Worm (Caenorhabditis elegans) whole organism, late embryonic: Measurements from ENCODE around the gene nlp-29.

ENCODE experiments used
- C08G9.2 ChIP-seq: sonication (generic microtip); optimal IDR thresholded peaks from 2 replicates; lab custom pipeline; 2016; ENCODE audit warnings: mild to moderate bottlenecking, missing genetic modification characterization, moderate library complexity, missing compliant biosample characterization
- K02D7.2 ChIP-seq: sonication (generic microtip); optimal IDR thresholded peaks from 2 replicates; lab custom pipeline; 2017; ENCODE audit warnings: mild to moderate bottlenecking, missing genetic modification characterization, missing compliant biosample characterization
- K09A11.1 ChIP-seq: sonication (generic microtip); optimal IDR thresholded peaks from 2 replicates; lab custom pipeline; 2017; ENCODE audit warnings: antibody characterized with exemption, mild to moderate bottlenecking, missing genetic modification characterization, missing compliant biosample characterization; ENCODE audit not compliant: insufficient read depth
- T23F11.4 ChIP-seq: fragments of 200-800 bp; sonication (Bioruptor generic); optimal IDR thresholded peaks from 2 replicates; lab custom pipeline; 2018; ENCODE audit warnings: mild to moderate bottlenecking, missing genetic modification characterization, missing compliant biosample characterization
- Y22D7AL.16 ChIP-seq: sonication (generic microtip); optimal IDR thresholded peaks from 2 replicates; lab custom pipeline; 2016; ENCODE audit warnings: missing genetic modification characterization, missing compliant biosample characterization
- ahr-1 ChIP-seq: sonication (generic microtip); optimal IDR thresholded peaks from 2 replicates; lab custom pipeline; 2016; ENCODE audit warnings: missing genetic modification characterization, missing compliant biosample characterization
- ama-1 ChIP-seq: fragments of 150-350 bp; optimal IDR thresholded peaks from 2 replicates; lab custom pipeline; 2014
- ceh-22 ChIP-seq: sonication (generic microtip); optimal IDR thresholded peaks from 2 replicates; lab custom pipeline; 2017; ENCODE audit warnings: missing biosample characterization, missing genetic modification characterization
- ceh-24 ChIP-seq: sonication (generic microtip); optimal IDR thresholded peaks from 2 replicates; lab custom pipeline; 2016; ENCODE audit warnings: mild to moderate bottlenecking, missing genetic modification characterization, missing compliant biosample characterization
- ceh-30 ChIP-seq: fragments of 150-350 bp; optimal IDR thresholded peaks from 2 replicates; lab custom pipeline; 2014; ENCODE audit warnings: missing biosample characterization, missing genetic modification characterization
- ceh-31 ChIP-seq: sonication (generic microtip); optimal IDR thresholded peaks from 2 replicates; lab custom pipeline; 2016; ENCODE audit warnings: missing genetic modification characterization, missing compliant biosample characterization
- ceh-34 ChIP-seq: sonication (generic microtip); optimal IDR thresholded peaks from 2 replicates; lab custom pipeline; 2016; ENCODE audit warnings: mild to moderate bottlenecking, missing genetic modification characterization, missing compliant biosample characterization
- ceh-45 ChIP-seq: fragments of 200-800 bp; sonication (Bioruptor generic); IDR thresholded peaks from 2 replicates; pipeline ENCODE4 v1.3.6; 2022; ENCODE audit warnings: missing genetic modification reagents, missing genetic modification characterization, missing compliant biosample characterization
- ceh-6 ChIP-seq: fragments of 200-800 bp; sonication (Bioruptor generic); optimal IDR thresholded peaks from 2 replicates; lab custom pipeline; 2018; ENCODE audit warnings: mild to moderate bottlenecking, missing genetic modification characterization, missing compliant biosample characterization
- ceh-9 ChIP-seq: sonication (generic microtip); optimal IDR thresholded peaks from 2 replicates; lab custom pipeline; 2016; ENCODE audit warnings: mild to moderate bottlenecking, missing genetic modification characterization, inconsistent platforms, missing compliant biosample characterization
- che-1 ChIP-seq: sonication (generic microtip); optimal IDR thresholded peaks from 2 replicates; lab custom pipeline; 2016; ENCODE audit warnings: mild to moderate bottlenecking, missing genetic modification characterization, missing compliant biosample characterization
- dve-1 ChIP-seq: sonication (generic microtip); optimal IDR thresholded peaks from 2 replicates; lab custom pipeline; 2017; ENCODE audit warnings: antibody characterized with exemption, mild to moderate bottlenecking, missing genetic modification characterization, missing compliant biosample characterization
- ets-4 ChIP-seq: sonication (generic microtip); optimal IDR thresholded peaks from 2 replicates; lab custom pipeline; 2016; ENCODE audit warnings: missing genetic modification characterization, missing compliant biosample characterization
- eyg-1 ChIP-seq: sonication (generic microtip); optimal IDR thresholded peaks from 2 replicates; lab custom pipeline; 2016; ENCODE audit warnings: missing genotype, missing genetic modification characterization, missing compliant biosample characterization
- fkh-10 ChIP-seq: fragments of 150-350 bp; optimal IDR thresholded peaks from 2 replicates; lab custom pipeline; 2014; ENCODE audit warnings: missing biosample characterization, missing genetic modification reagents, missing genetic modification characterization
- fkh-6 ChIP-seq: sonication (generic microtip); optimal IDR thresholded peaks from 2 replicates; lab custom pipeline; 2016; ENCODE audit warnings: missing genetic modification characterization, missing compliant biosample characterization
- hlh-13 ChIP-seq: fragments of 200-800 bp; sonication (Bioruptor generic); optimal IDR thresholded peaks from 2 replicates; lab custom pipeline; 2018; ENCODE audit warnings: mild to moderate bottlenecking, missing genetic modification characterization, missing compliant biosample characterization
- hlh-15 ChIP-seq: sonication (generic microtip); optimal IDR thresholded peaks from 2 replicates; lab custom pipeline; 2016; ENCODE audit warnings: missing genetic modification characterization, missing compliant biosample characterization
- hlh-30 ChIP-seq: sonication (generic microtip); optimal IDR thresholded peaks from 2 replicates; lab custom pipeline; 2017; ENCODE audit warnings: antibody characterized with exemption, missing genetic modification characterization, missing compliant biosample characterization; ENCODE audit not compliant: insufficient read depth
- hlh-6 ChIP-seq: sonication (generic microtip); optimal IDR thresholded peaks from 2 replicates; lab custom pipeline; 2016; ENCODE audit warnings: missing genotype, missing genetic modification characterization, missing compliant biosample characterization
- lin-11 ChIP-seq: fragments of 200-800 bp; sonication (Bioruptor generic); optimal IDR thresholded peaks from 2 replicates; lab custom pipeline; 2018; ENCODE audit warnings: mild to moderate bottlenecking, missing genetic modification characterization, missing compliant biosample characterization
- nhr-11 ChIP-seq: fragments of 150-350 bp; optimal IDR thresholded peaks from 2 replicates; lab custom pipeline; 2014; ENCODE audit warnings: missing biosample characterization, missing genetic modification characterization
- nhr-232 ChIP-seq: sonication (generic microtip); optimal IDR thresholded peaks from 2 replicates; lab custom pipeline; 2016; ENCODE audit warnings: missing genetic modification characterization, missing compliant biosample characterization
- odd-2 ChIP-seq: sonication (generic microtip); optimal IDR thresholded peaks from 2 replicates; lab custom pipeline; 2017; ENCODE audit warnings: antibody characterized with exemption, mild to moderate bottlenecking, missing genetic modification characterization, missing compliant biosample characterization
- pag-3 ChIP-seq: sonication (generic microtip); optimal IDR thresholded peaks from 2 replicates; lab custom pipeline; 2016; ENCODE audit warnings: missing compliant biosample characterization, missing genetic modification characterization, borderline replicate concordance
- pat-9 ChIP-seq: fragments of 200-800 bp; sonication (Bioruptor generic); optimal IDR thresholded peaks from 2 replicates; lab custom pipeline; 2018; ENCODE audit warnings: mild to moderate bottlenecking, missing genetic modification characterization, moderate library complexity, missing compliant biosample characterization
- pax-1 ChIP-seq: fragments of 150-350 bp; optimal IDR thresholded peaks from 2 replicates; lab custom pipeline; 2014; ENCODE audit warnings: missing biosample characterization, missing genetic modification characterization
- pha-4 ChIP-seq: fragments of 150-350 bp; optimal IDR thresholded peaks from 2 replicates; lab custom pipeline; 2018; ENCODE audit warnings: missing biosample characterization, missing genetic modification reagents, missing genetic modification characterization
- pqm-1 ChIP-seq: sonication (generic microtip); optimal IDR thresholded peaks from 2 replicates; lab custom pipeline; 2016; ENCODE audit warnings: missing genetic modification characterization, missing compliant biosample characterization
- ref-2 ChIP-seq: sonication (generic microtip); optimal IDR thresholded peaks from 2 replicates; lab custom pipeline; 2016; ENCODE audit warnings: missing genetic modification characterization, missing compliant biosample characterization
- unc-42 ChIP-seq: sonication (generic microtip); optimal IDR thresholded peaks from 2 replicates; lab custom pipeline; 2016; ENCODE audit warnings: missing genotype, missing genetic modification characterization, missing compliant biosample characterization
- unc-86 ChIP-seq: sonication (generic microtip); optimal IDR thresholded peaks from 2 replicates; lab custom pipeline; 2016; ENCODE audit warnings: missing genetic modification characterization, missing compliant biosample characterization
- ztf-16 ChIP-seq: sonication (generic microtip); optimal IDR thresholded peaks from 2 replicates; lab custom pipeline; 2017; ENCODE audit warnings: missing genetic modification characterization, missing compliant biosample characterization

nlp-29 gene

ce11 chrV:4018591-4018990 is 34.4 kb downstream of the nlp-29 start:
- no peak for TF ChIP-seq nhr-11
- no peak for TF ChIP-seq ztf-16 (tag; lab: Kevin White, UChicago)
- TF ChIP-seq C08G9.2 (tag; lab: Kevin White, UChicago): no peak
- no peak for TF ChIP-seq ceh-45 (GFP tag; lab: Robert Waterston, UW)
- TF ChIP-seq lin-11 (tag; lab: Kevin White, UChicago): no peak
- TF ChIP-seq nhr-232: no peak
- no peak for TF ChIP-seq K09A11.1 (tag; lab: Kevin White, UChicago)
- TF ChIP-seq hlh-30 (tag; lab: Kevin White, UChicago): no peak
- no peak for TF ChIP-seq ets-4 (tag; lab: Kevin White, UChicago)
- TF ChIP-seq T23F11.4 (GFP tag; lab: Kevin White, UChicago): no peak
- TF ChIP-seq hlh-15 (tag; lab: Kevin White, UChicago): no peak
- no peak for TF ChIP-seq ceh-34 (tag; lab: Kevin White, UChicago)
- TF ChIP-seq ama-1 (lab: Kevin White, UChicago): no peak
- TF ChIP-seq ahr-1 (tag; lab: Kevin White, UChicago): no peak
- TF ChIP-seq, all 69 proteins: peak for 0

DNA sequence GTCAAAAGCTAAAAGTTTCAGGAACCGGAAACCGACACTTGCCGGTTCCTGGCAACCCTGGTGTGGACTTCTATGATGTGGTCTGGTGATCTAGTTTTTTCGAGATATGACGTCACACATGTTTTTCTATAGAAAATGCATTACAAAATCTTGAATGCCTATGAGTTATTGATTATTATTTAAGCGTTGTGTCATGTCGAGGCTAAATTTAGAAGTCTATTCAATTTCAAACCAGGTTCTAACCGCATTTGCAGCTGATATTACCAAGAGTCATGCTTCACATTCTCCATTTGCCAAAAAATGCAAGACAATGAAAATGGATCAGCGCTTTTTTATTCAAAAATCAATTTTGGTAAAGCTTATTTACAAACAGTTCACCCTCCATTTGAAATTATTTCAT is 35.0 kb downstream of the nlp-29 start, which contains the start of gene K09D9.3:
Gene K09D9.3, plus strand, starts transcription at position 301 of the 400 bp plus-strand sequence.
- TF ChIP-seq dve-1 (tag; lab: Kevin White, UChicago): no peak
- TF ChIP-seq ztf-16 (tag; lab: Kevin White, UChicago): no peak
- TF ChIP-seq ceh-31 (tag; lab: Kevin White, UChicago): no peak
- TF ChIP-seq ceh-24 (tag; lab: Kevin White, UChicago): no peak
- TF ChIP-seq eyg-1 (tag; lab: Kevin White, UChicago): no peak
- TF ChIP-seq unc-86 (tag; lab: Kevin White, UChicago): no peak
- TF ChIP-seq pag-3 (tag; lab: Kevin White, UChicago): no peak
- TF ChIP-seq C08G9.2 (tag; lab: Kevin White, UChicago): no peak
- no peak for TF ChIP-seq pqm-1 (tag; lab: Kevin White, UChicago)
- TF ChIP-seq ref-2 (tag; lab: Kevin White, UChicago): no peak
- no peak for TF ChIP-seq hlh-13 (GFP tag; lab: Kevin White, UChicago)
- no peak for TF ChIP-seq ets-4 (tag; lab: Kevin White, UChicago)
- no peak for TF ChIP-seq ama-1 (lab: Kevin White, UChicago)
- TF ChIP-seq ceh-22: no peak
- no peak for TF ChIP-seq pax-1 (tag; lab: Kevin White, UChicago)
- TF ChIP-seq fkh-10 (GFP tag; lab: Kevin White, UChicago): no peak

DNA sequence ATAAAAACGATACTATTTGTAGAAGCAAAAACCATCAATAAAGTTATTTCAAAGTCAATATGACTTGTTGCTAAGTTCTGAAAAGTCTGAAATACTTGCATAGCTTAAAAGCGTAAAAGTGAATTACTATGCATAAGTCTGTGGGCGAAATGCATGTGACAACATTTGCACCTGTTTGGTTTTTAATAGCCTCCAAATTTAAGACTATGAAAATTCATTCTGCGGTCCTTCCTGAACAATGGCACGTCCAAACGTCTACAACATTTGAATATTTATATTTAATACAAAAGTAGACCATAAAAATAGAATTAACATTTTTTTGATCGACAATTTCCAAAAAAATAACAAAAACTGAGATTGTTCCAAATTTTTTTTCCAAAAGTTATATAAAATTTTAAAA is 37.6 kb downstream of the nlp-29 start, which contains the start of gene K09D9.14:
Gene K09D9.14, minus strand, starts transcription at position 101 of the 400 bp plus-strand sequence.
- TF ChIP-seq ref-2 (tag; lab: Kevin White, UChicago) (no peak), ceh-9 (tag; lab: Kevin White, UChicago) (no peak), hlh-13 (GFP tag; lab: Kevin White, UChicago) (no peak), ceh-31 (tag; lab: Kevin White, UChicago) (no peak), unc-42 (tag; lab: Kevin White, UChicago) (no peak), fkh-6 (tag; lab: Kevin White, UChicago) (no peak), odd-2 (tag; lab: Kevin White, UChicago) (no peak), hlh-30 (tag; lab: Kevin White, UChicago) (no peak), hlh-6 (tag; lab: Kevin White, UChicago) (no peak), lin-11 (tag; lab: Kevin White, UChicago) (no peak), Y22D7AL.16 (tag; lab: Kevin White, UChicago) (no peak), C08G9.2 (tag; lab: Kevin White, UChicago) (no peak), K02D7.2 (tag; lab: Kevin White, UChicago) (no peak), nhr-232 (no peak), pat-9 (no peak), ceh-6 (GFP tag; lab: Kevin White, UChicago) (no peak), pha-4 (tag; lab: Kevin White, UChicago) (no peak), che-1 (tag; lab: Kevin White, UChicago) (no peak), eyg-1 (tag; lab: Kevin White, UChicago) (no peak), ceh-30 (tag; lab: Kevin White, UChicago) (no peak)
